Fruit fly (Drosophila melanogaster) whole organism, prepupa: Measurements from ENCODE around the gene Ucp4B.

Experiments used
- CG10631 ChIP-seq: fragments of 200-800 bp; sonication (Bioruptor generic); optimal IDR thresholded peaks from 2 replicates; lab custom pipeline; 2016; ENCODE audit warnings: missing biosample characterization, missing genetic modification characterization
- CG10669 ChIP-seq: fragments of 200-800 bp; sonication (Bioruptor generic); optimal IDR thresholded peaks from 3 replicates; lab custom pipeline; 2018; ENCODE audit warnings: missing biosample characterization, mild to moderate bottlenecking, missing genetic modification characterization, moderate library complexity
- CG11294 ChIP-seq: fragments of 200-800 bp; sonication (Bioruptor generic); IDR thresholded peaks from 2 replicates; pipeline ENCODE4 v1.3.6; 2022; ENCODE audit warnings: missing biosample characterization, missing genetic modification characterization
- CG11762 ChIP-seq: fragments of 200-800 bp; sonication (Bioruptor generic); optimal IDR thresholded peaks from 3 replicates; lab custom pipeline; 2016; ENCODE audit warnings: missing biosample characterization, missing genetic modification characterization; ENCODE audit not compliant: insufficient read depth
- CG11902 ChIP-seq: fragments of 200-800 bp; sonication (Bioruptor generic); optimal IDR thresholded peaks from 3 replicates; lab custom pipeline; 2016; ENCODE audit warnings: missing biosample characterization, missing genetic modification characterization
- CG3032 ChIP-seq: fragments of 200-800 bp; optimal IDR thresholded peaks from 2 replicates; lab custom pipeline; 2019; ENCODE audit warnings: missing biosample characterization, mild to moderate bottlenecking, missing genetic modification characterization, moderate library complexity
- CG31627 ChIP-seq: fragments of 200-800 bp; sonication (Bioruptor generic); optimal IDR thresholded peaks from 3 replicates; lab custom pipeline; 2016; ENCODE audit warnings: missing biosample characterization, missing genetic modification characterization
- CG32006 ChIP-seq: fragments of 200-800 bp; sonication (Bioruptor generic); optimal IDR thresholded peaks from 3 replicates; lab custom pipeline; 2017; ENCODE audit warnings: missing biosample characterization, mild to moderate bottlenecking, missing genetic modification characterization
- CG34406 ChIP-seq: fragments of 200-800 bp; sonication (Bioruptor generic); optimal IDR thresholded peaks from 3 replicates; lab custom pipeline; 2016; ENCODE audit warnings: missing biosample characterization, missing genetic modification characterization
- CG3919 ChIP-seq: fragments of 200-800 bp; sonication (Bioruptor generic); optimal IDR thresholded peaks from 3 replicates; lab custom pipeline; 2016; ENCODE audit warnings: missing biosample characterization, missing genetic modification characterization
- CG4318 ChIP-seq: fragments of 200-800 bp; sonication (Bioruptor generic); optimal IDR thresholded peaks from 3 replicates; lab custom pipeline; 2017; ENCODE audit warnings: missing biosample characterization, mild to moderate bottlenecking, missing genetic modification characterization
- CG6163 ChIP-seq: fragments of 200-800 bp; sonication (Bioruptor generic); IDR thresholded peaks from 3 replicates; pipeline ENCODE4 v1.3.6; 2022; ENCODE audit warnings: missing biosample characterization, missing genetic modification characterization
- CG6276 ChIP-seq: fragments of 200-800 bp; sonication (Bioruptor generic); optimal IDR thresholded peaks from 2 replicates; lab custom pipeline; 2017; ENCODE audit warnings: missing biosample characterization, mild to moderate bottlenecking, missing genetic modification characterization
- CG6792 ChIP-seq: fragments of 200-800 bp; sonication (Bioruptor generic); optimal IDR thresholded peaks from 3 replicates; lab custom pipeline; 2016; ENCODE audit warnings: missing biosample characterization, missing genetic modification characterization
- CG6808 ChIP-seq: fragments of 200-800 bp; sonication (Bioruptor generic); optimal IDR thresholded peaks from 3 replicates; lab custom pipeline; 2017; ENCODE audit warnings: missing biosample characterization, missing genetic modification characterization, mild to moderate bottlenecking, moderate library complexity, missing genetic modification reagents
- CG6854 ChIP-seq: fragments of 200-800 bp; sonication (Bioruptor generic); optimal IDR thresholded peaks from 2 replicates; lab custom pipeline; 2017; ENCODE audit warnings: missing biosample characterization, mild to moderate bottlenecking, missing genetic modification characterization
- CG7368 ChIP-seq: fragments of 200-800 bp; sonication (Bioruptor generic); optimal IDR thresholded peaks from 3 replicates; lab custom pipeline; 2016; ENCODE audit warnings: missing biosample characterization, missing genetic modification characterization
- CG8119 ChIP-seq: fragments of 200-800 bp; sonication (Bioruptor generic); IDR thresholded peaks from 3 replicates; pipeline ENCODE4 v1.3.6; 2022; ENCODE audit warnings: missing biosample characterization, missing genetic modification characterization
- CG8319 ChIP-seq: fragments of 200-800 bp; sonication (Bioruptor generic); optimal IDR thresholded peaks from 3 replicates; lab custom pipeline; 2016; ENCODE audit warnings: missing biosample characterization, missing genetic modification characterization
- CG8632 ChIP-seq: fragments of 200-800 bp; sonication (Bioruptor generic); optimal IDR thresholded peaks from 3 replicates; lab custom pipeline; 2016; ENCODE audit warnings: missing biosample characterization, missing genetic modification characterization
- CG9139 ChIP-seq: fragments of 200-800 bp; sonication (Bioruptor generic); optimal IDR thresholded peaks from 3 replicates; lab custom pipeline; 2017; ENCODE audit warnings: missing biosample characterization, mild to moderate bottlenecking, missing genetic modification characterization
- Eip75B ChIP-seq: fragments of 200-800 bp; sonication (Bioruptor generic); optimal IDR thresholded peaks from 3 replicates; lab custom pipeline; 2016; ENCODE audit warnings: missing biosample characterization, missing genetic modification characterization
- Eip78C ChIP-seq: fragments of 200-800 bp; sonication (Bioruptor generic); peaks from one replicate; lab custom pipeline; 2016; ENCODE audit warnings: missing biosample characterization, missing genetic modification characterization
- Eip93F ChIP-seq: fragments of 200-800 bp; sonication (Bioruptor generic); optimal IDR thresholded peaks from 2 replicates; lab custom pipeline; 2016; ENCODE audit warnings: missing biosample characterization, mild to moderate bottlenecking, missing genetic modification characterization
- Ets21C ChIP-seq: fragments of 200-800 bp; sonication (Bioruptor generic); optimal IDR thresholded peaks from 3 replicates; lab custom pipeline; 2016; ENCODE audit warnings: missing biosample characterization, missing genetic modification characterization
- Ets96B ChIP-seq: fragments of 200-800 bp; optimal IDR thresholded peaks from 2 replicates; lab custom pipeline; 2019; ENCODE audit warnings: missing biosample characterization, mild to moderate bottlenecking, missing genetic modification characterization, moderate library complexity
- Gug ChIP-seq: fragments of 200-800 bp; sonication (Bioruptor generic); IDR thresholded peaks from 2 replicates; pipeline ENCODE4 v1.3.6; 2022; ENCODE audit warnings: missing biosample characterization, missing genetic modification characterization
- Hr4 ChIP-seq: fragments of 200-800 bp; sonication (Bioruptor generic); optimal IDR thresholded peaks from 3 replicates; lab custom pipeline; 2016; ENCODE audit warnings: missing biosample characterization, missing genetic modification characterization
- Lpt ChIP-seq: fragments of 200-800 bp; sonication (Bioruptor generic); optimal IDR thresholded peaks from 3 replicates; lab custom pipeline; 2016; ENCODE audit warnings: missing biosample characterization, missing genetic modification characterization
- Met ChIP-seq: fragments of 200-800 bp; sonication (Bioruptor generic); optimal IDR thresholded peaks from 3 replicates; lab custom pipeline; 2016; ENCODE audit warnings: missing biosample characterization, missing genetic modification characterization
- Smox ChIP-seq: fragments of 200-800 bp; sonication (Bioruptor generic); optimal IDR thresholded peaks from 3 replicates; lab custom pipeline; 2016; ENCODE audit warnings: missing biosample characterization, missing genetic modification characterization
- Sox102F ChIP-seq: fragments of 200-800 bp; sonication (Bioruptor generic); optimal IDR thresholded peaks from 2 replicates; lab custom pipeline; 2016; ENCODE audit warnings: missing biosample characterization, mild to moderate bottlenecking, missing genetic modification characterization
- Sox15 ChIP-seq: fragments of 200-800 bp; sonication (Bioruptor generic); optimal IDR thresholded peaks from 3 replicates; lab custom pipeline; 2016; ENCODE audit warnings: missing biosample characterization, missing genetic modification characterization
- achi ChIP-seq: fragments of 200-800 bp; sonication (Bioruptor generic); optimal IDR thresholded peaks from 3 replicates; lab custom pipeline; 2016; ENCODE audit warnings: missing biosample characterization, missing genetic modification characterization
- acj6 ChIP-seq: fragments of 200-800 bp; sonication (Bioruptor generic); optimal IDR thresholded peaks from 3 replicates; lab custom pipeline; 2016; ENCODE audit warnings: missing biosample characterization, missing genetic modification characterization
- dac ChIP-seq: fragments of 200-800 bp; sonication (Bioruptor generic); optimal IDR thresholded peaks from 2 replicates; lab custom pipeline; 2017; ENCODE audit warnings: missing biosample characterization, mild to moderate bottlenecking, missing genetic modification characterization
- dsx ChIP-seq: fragments of 200-800 bp; optimal IDR thresholded peaks from 3 replicates; lab custom pipeline; 2019; ENCODE audit warnings: missing biosample characterization, mild to moderate bottlenecking, missing genetic modification characterization, moderate library complexity; ENCODE audit not compliant: poor library complexity, severe bottlenecking
- eg ChIP-seq: fragments of 200-800 bp; sonication (Bioruptor generic); IDR thresholded peaks from 3 replicates; pipeline ENCODE4 v1.3.6; 2022; ENCODE audit warnings: missing biosample characterization, missing genetic modification characterization
- fd59A ChIP-seq: fragments of 200-800 bp; sonication (Bioruptor generic); optimal IDR thresholded peaks from 2 replicates; lab custom pipeline; 2017; ENCODE audit warnings: missing biosample characterization, mild to moderate bottlenecking, missing genetic modification characterization, missing genetic modification reagents
- fd85E ChIP-seq: fragments of 200-800 bp; sonication (Bioruptor generic); optimal IDR thresholded peaks from 3 replicates; lab custom pipeline; 2016; ENCODE audit warnings: missing biosample characterization, missing genetic modification characterization
- fkh ChIP-seq: fragments of 200-800 bp; sonication (Bioruptor generic); optimal IDR thresholded peaks from 3 replicates; lab custom pipeline; 2017; ENCODE audit warnings: missing biosample characterization, mild to moderate bottlenecking, missing genetic modification characterization, moderate library complexity
- lz ChIP-seq: fragments of 200-800 bp; sonication (Bioruptor generic); optimal IDR thresholded peaks from 3 replicates; lab custom pipeline; 2016; ENCODE audit warnings: missing biosample characterization, missing genetic modification characterization
- net ChIP-seq: fragments of 200-800 bp; sonication (Bioruptor generic); optimal IDR thresholded peaks from 3 replicates; lab custom pipeline; 2016; ENCODE audit warnings: missing biosample characterization, missing genetic modification characterization
- pdm3 ChIP-seq: fragments of 200-800 bp; sonication (Bioruptor generic); optimal IDR thresholded peaks from 3 replicates; lab custom pipeline; 2016; ENCODE audit warnings: missing biosample characterization, missing genetic modification characterization
- salr ChIP-seq, 2 experiments: fragments of 200-800 bp; sonication (Bioruptor generic); optimal IDR thresholded peaks; 3 replicates each; lab custom pipeline; 2016 to 2018; ENCODE audit warnings: missing biosample characterization in 2 of 2, missing genetic modification characterization in 2 of 2, mild to moderate bottlenecking in 1 of 2
- spab ChIP-seq: fragments of 200-800 bp; sonication (Bioruptor generic); optimal IDR thresholded peaks from 2 replicates; lab custom pipeline; 2017; ENCODE audit warnings: missing biosample characterization, mild to moderate bottlenecking, missing genetic modification characterization, missing genetic modification reagents
- ss ChIP-seq, 2 experiments: fragments of 200-800 bp; sonication (Bioruptor generic); optimal IDR thresholded peaks; 2 replicates in 1 of 2; 3 replicates in 1 of 2; lab custom pipeline; 2017 to 2018; ENCODE audit warnings: mild to moderate bottlenecking in 2 of 2, missing biosample characterization in 2 of 2, missing genetic modification characterization in 2 of 2, moderate library complexity in 1 of 2
- svp ChIP-seq: fragments of 200-800 bp; sonication (Bioruptor generic); peaks from one replicate; lab custom pipeline; 2016; ENCODE audit warnings: missing biosample characterization, missing genetic modification characterization
- topi ChIP-seq: fragments of 200-800 bp; sonication (Bioruptor generic); optimal IDR thresholded peaks from 3 replicates; lab custom pipeline; 2016; ENCODE audit warnings: missing biosample characterization, missing genetic modification characterization
- vri ChIP-seq: fragments of 200-800 bp; sonication (Bioruptor generic); optimal IDR thresholded peaks from 3 replicates; lab custom pipeline; 2016; ENCODE audit warnings: missing biosample characterization, mild to moderate bottlenecking, missing genetic modification characterization

Gene Ucp4B

dm6 chr2L:5943229-5944078 lies 26.2 kb upstream of the Ucp4B start, which contains the start of the genes Sfp26Ad and Gpdh1:
TSS of gene Sfp26Ad (minus strand) at chr2L:5943304.
TSS of gene Gpdh1 (plus strand) at chr2L:5943643.
- TF ChIP-seq vri (GFP tag; lab: Kevin White, UChicago) (peak; percentile 90), CG7368 (GFP tag; lab: Kevin White, UChicago) (peak; percentile 59), CG8319 (GFP tag; lab: Kevin White, UChicago) (peak; percentile 38), CG11294 (GFP tag; lab: Robert Waterston, UW) (no peak), Lpt (GFP tag; lab: Kevin White, UChicago) (peak; percentile 56), CG10669 (GFP tag; lab: Kevin White, UChicago) (peak; percentile 52), CG32006 (peak; percentile 58), salr (GFP tag; optimal IDR thresholded peaks at IDR 0.05; lab: Kevin White, UChicago) (peak in 1 of 2 experiments; percentile 49), fd85E (GFP tag; lab: Kevin White, UChicago) (no peak), CG6854 (GFP tag; lab: Kevin White, UChicago) (peak; percentile 50), CG6792 (GFP tag; lab: Kevin White, UChicago) (peak; percentile 71), achi (GFP tag; lab: Kevin White, UChicago) (peak; percentile 66), CG3032 (tag; lab: Kevin White, UChicago) (peak; percentile 63), Eip93F (no peak), fd59A (GFP tag; lab: Kevin White, UChicago) (peak; percentile 28), svp (peak; percentile 82), Smox (GFP tag; lab: Kevin White, UChicago) (peak; percentile 77), pdm3 (GFP tag; lab: Kevin White, UChicago) (peak; percentile 81), Eip75B (GFP tag; lab: Kevin White, UChicago) (peak; percentile 58), dac (no peak), CG11902 (GFP tag; lab: Kevin White, UChicago) (peak; percentile 62), Sox15 (GFP tag; lab: Kevin White, UChicago) (peak; percentile 19), Hr4 (peak; percentile 62), Sox102F (GFP tag; lab: Kevin White, UChicago) (peak; percentile 79), CG8632 (GFP tag; lab: Kevin White, UChicago) (peak; percentile 64), CG10631 (GFP tag; lab: Kevin White, UChicago) (peak; percentile 71), CG31627 (peak; percentile 75), CG3919 (GFP tag; lab: Kevin White, UChicago) (peak; percentile 83), dsx (GFP tag; lab: Kevin White, UChicago) (peak; percentile 25), CG6808 (peak; percentile 34), CG6163 (GFP tag; lab: Robert Waterston, UW) (peak; percentile 67), Ets96B (tag; lab: Kevin White, UChicago) (peak; percentile 52), CG4318 (GFP tag; lab: Kevin White, UChicago) (no peak), CG6276 (GFP tag; lab: Kevin White, UChicago) (no peak), CG9139 (GFP tag; lab: Kevin White, UChicago) (peak; percentile 71), topi (peak; percentile 74), lz (peak; percentile 81), CG8119 (GFP tag; lab: Robert Waterston, UW) (peak; percentile 71), net (GFP tag; lab: Kevin White, UChicago) (peak; percentile 62), fkh (GFP tag; lab: Kevin White, UChicago) (peak; percentile 61), Eip78C (GFP tag; lab: Kevin White, UChicago) (peak; percentile 86), Gug (GFP tag; lab: Robert Waterston, UW) (no peak), spab (no peak), acj6 (peak; percentile 54), Ets21C (GFP tag; lab: Kevin White, UChicago) (peak; percentile 71), eg (GFP tag; lab: Robert Waterston, UW) (peak; percentile 39; the same call in 2 of the 3 replicates), CG11762 (GFP tag; lab: Kevin White, UChicago) (peak; percentile 36), Met (GFP tag; lab: Kevin White, UChicago) (peak; percentile 81), ss (GFP tag; optimal IDR thresholded peaks at IDR 0.05; lab: Kevin White, UChicago) (peak; percentile 77 to 79), CG34406 (peak; percentile 37)
